Worm (Caenorhabditis elegans) whole organism, L4/young adult: Measurements from ENCODE around the gene ZK686.5.

ENCODE experiments used
- W03F9.2 ChIP-seq: fragments of 150-350 bp; optimal IDR thresholded peaks from 2 replicates; lab custom pipeline; 2014; ENCODE audit warnings: missing biosample characterization, missing genetic modification characterization
- him-1 ChIP-seq: sonication (generic microtip); optimal IDR thresholded peaks from 2 replicates; lab custom pipeline; 2016; ENCODE audit warnings: missing genotype, missing genetic modification reagents, missing genetic modification characterization, missing compliant biosample characterization

DNA sequence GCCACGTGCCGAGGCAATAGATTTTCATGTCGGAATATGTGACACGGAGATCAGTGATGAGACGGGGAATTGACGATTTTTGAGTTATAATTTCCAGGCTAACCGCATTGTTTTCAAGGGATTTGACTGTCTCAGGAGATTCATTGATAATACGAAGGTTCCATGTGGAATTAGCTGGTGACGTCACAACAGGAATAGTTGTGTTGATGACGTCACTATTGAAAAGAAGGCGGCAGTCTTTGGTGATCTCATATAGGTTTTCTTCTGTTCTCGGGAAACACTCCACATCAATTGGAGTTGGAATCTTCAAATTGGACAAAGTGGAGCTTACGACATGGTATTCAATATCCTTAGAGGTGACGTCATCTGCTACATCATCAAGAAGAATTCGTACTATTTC is 24.1 kb downstream of the ZK686.5 start:
- TF ChIP-seq him-1 (tag; lab: Kevin White, UChicago) (no peak), W03F9.2 (no peak)
